Worm (Caenorhabditis elegans) whole organism, L1 larva: Measurements from ENCODE around the gene egl-27.

Experiments used
- ceh-88 ChIP-seq: fragments of 200-800 bp; sonication (Bioruptor generic); IDR thresholded peaks from 2 replicates; pipeline ENCODE4 v1.3.6; 2022; ENCODE audit warnings: missing genetic modification characterization, missing compliant biosample characterization
- jun-1 ChIP-seq: fragments of 150-350 bp; optimal IDR thresholded peaks from 2 replicates; lab custom pipeline; 2014; ENCODE audit warnings: missing biosample characterization, missing genetic modification reagents, missing genetic modification characterization
- lin-13 ChIP-seq: fragments of 150-350 bp; optimal IDR thresholded peaks from 2 replicates; lab custom pipeline; 2014; ENCODE audit warnings: missing biosample characterization, missing genetic modification reagents, missing genetic modification characterization
- nhr-28 ChIP-seq: fragments of 150-350 bp; optimal IDR thresholded peaks from 2 replicates; lab custom pipeline; 2014; ENCODE audit warnings: missing biosample characterization, missing genetic modification characterization
- sup-37 ChIP-seq: fragments of 200-800 bp; sonication (Bioruptor generic); optimal IDR thresholded peaks from 2 replicates; lab custom pipeline; 2018; ENCODE audit warnings: mild to moderate bottlenecking, missing genetic modification characterization, missing compliant biosample characterization

- TF ChIP-seq sup-37 (GFP tag; lab: Kevin White, UChicago) (no peak), lin-13 (GFP tag; lab: Kevin White, UChicago) (no peak), nhr-28 (tag; lab: Kevin White, UChicago) (no peak), ceh-88 (no peak), jun-1 (tag; lab: Kevin White, UChicago) (no peak)
Measured at ce11 chrII:6821118-6821517, 13.7 kb upstream of the egl-27 start.
